Fruit fly (Drosophila melanogaster) whole organism, embryonic: ENCODE results near the gene Rchy1.
A peak's percentile ranks its signal among the peaks of the same experiment; 100 is the strongest.

Experiments used
- Aef1 ChIP-seq: fragments of 200-800 bp; sonication (Bioruptor generic); IDR thresholded peaks from 3 replicates; pipeline ENCODE4 v1.3.6; 2022; ENCODE audit warnings: missing biosample characterization, missing genetic modification characterization
- Asciz ChIP-seq: fragments of 200-800 bp; sonication (Bioruptor generic); optimal IDR thresholded peaks from 2 replicates; lab custom pipeline; 2017; ENCODE audit warnings: missing biosample characterization, mild to moderate bottlenecking, missing genetic modification characterization, missing genetic modification reagents
- CG10462 ChIP-seq: fragments of 200-800 bp; sonication (Bioruptor generic); optimal IDR thresholded peaks from 2 replicates; lab custom pipeline; 2016; ENCODE audit warnings: missing biosample characterization, missing genetic modification characterization
- CG10654 ChIP-seq: fragments of 200-800 bp; sonication (Bioruptor generic); optimal IDR thresholded peaks from 2 replicates; lab custom pipeline; 2016; ENCODE audit warnings: missing biosample characterization, missing genetic modification characterization
- CG11504 ChIP-seq: fragments of 200-800 bp; sonication (Bioruptor generic); optimal IDR thresholded peaks from 3 replicates; lab custom pipeline; 2019; ENCODE audit warnings: missing biosample characterization, mild to moderate bottlenecking, missing genetic modification characterization, moderate library complexity
- CG11560 ChIP-seq: fragments of 200-800 bp; sonication (Bioruptor generic); IDR thresholded peaks from 3 replicates; pipeline ENCODE4 v1.3.6; 2022; ENCODE audit warnings: missing biosample characterization, missing genetic modification characterization
- CG11695 ChIP-seq: fragments of 200-800 bp; sonication (Bioruptor generic); IDR thresholded peaks from 3 replicates; pipeline ENCODE4 v1.3.6; 2022; ENCODE audit warnings: missing biosample characterization, missing genetic modification characterization
- CG12391 ChIP-seq: fragments of 200-800 bp; sonication (Bioruptor generic); optimal IDR thresholded peaks from 3 replicates; lab custom pipeline; 2018; ENCODE audit warnings: missing biosample characterization, mild to moderate bottlenecking, missing genetic modification characterization, moderate library complexity
- CG13894 ChIP-seq: fragments of 200-800 bp; sonication (Bioruptor generic); optimal IDR thresholded peaks from 3 replicates; lab custom pipeline; 2018; ENCODE audit warnings: missing biosample characterization, mild to moderate bottlenecking, missing genetic modification characterization, moderate library complexity
- CG14860 ChIP-seq: fragments of 200-800 bp; sonication (Bioruptor generic); IDR thresholded peaks from 3 replicates; pipeline ENCODE4 v1.3.6; 2022; ENCODE audit warnings: missing biosample characterization, missing genetic modification characterization; ENCODE audit not compliant: partially characterized antibody
- CG14965 ChIP-seq: fragments of 200-800 bp; sonication (Bioruptor generic); optimal IDR thresholded peaks from 2 replicates; lab custom pipeline; 2016; ENCODE audit warnings: missing biosample characterization, missing genetic modification characterization, borderline replicate concordance
- CG17328 ChIP-seq: fragments of 200-800 bp; sonication (Bioruptor generic); IDR thresholded peaks from 2 replicates; pipeline ENCODE4 v1.3.6; 2022; ENCODE audit warnings: missing biosample characterization, missing genetic modification characterization
- CG1832 ChIP-seq: fragments of 200-800 bp; sonication (Bioruptor generic); optimal IDR thresholded peaks from 2 replicates; lab custom pipeline; 2017; ENCODE audit warnings: missing biosample characterization, mild to moderate bottlenecking, missing genetic modification characterization, inconsistent platforms
- CG18619 ChIP-seq: fragments of 200-800 bp; sonication (Bioruptor generic); optimal IDR thresholded peaks from 3 replicates; lab custom pipeline; 2017; ENCODE audit warnings: missing biosample characterization, mild to moderate bottlenecking, missing genetic modification characterization
- CG18764 ChIP-seq: fragments of 200-800 bp; sonication (Bioruptor generic); optimal IDR thresholded peaks from 3 replicates; lab custom pipeline; 2016; ENCODE audit warnings: missing biosample characterization, missing genetic modification characterization
- CG3281 ChIP-seq: fragments of 200-800 bp; sonication (Bioruptor generic); optimal IDR thresholded peaks from 3 replicates; lab custom pipeline; 2017; ENCODE audit warnings: missing biosample characterization, mild to moderate bottlenecking, missing genetic modification characterization
- CG4360 ChIP-seq: fragments of 200-800 bp; sonication (Bioruptor generic); IDR thresholded peaks from 2 replicates; pipeline ENCODE4 v1.3.6; 2022; ENCODE audit warnings: missing biosample characterization, missing genetic modification characterization
- CG4707 ChIP-seq: fragments of 200-800 bp; sonication (Bioruptor generic); optimal IDR thresholded peaks from 2 replicates; lab custom pipeline; 2018; ENCODE audit warnings: missing biosample characterization, mild to moderate bottlenecking, missing genetic modification characterization, moderate library complexity
- CG4854 ChIP-seq: fragments of 200-800 bp; sonication (Bioruptor generic); optimal IDR thresholded peaks from 2 replicates; lab custom pipeline; 2016; ENCODE audit warnings: missing biosample characterization, missing genetic modification characterization, inconsistent platforms
- CG6683 ChIP-seq: fragments of 200-800 bp; sonication (Bioruptor generic); optimal IDR thresholded peaks from 2 replicates; lab custom pipeline; 2017; ENCODE audit warnings: missing biosample characterization, mild to moderate bottlenecking, missing genetic modification characterization, missing genetic modification reagents
- CG7271 ChIP-seq: fragments of 200-800 bp; sonication (Bioruptor generic); optimal IDR thresholded peaks from 2 replicates; lab custom pipeline; 2018; ENCODE audit warnings: missing biosample characterization, mild to moderate bottlenecking, missing genetic modification characterization, moderate library complexity
- CG8944 ChIP-seq: fragments of 200-800 bp; sonication (Bioruptor generic); optimal IDR thresholded peaks from 3 replicates; lab custom pipeline; 2016; ENCODE audit warnings: missing biosample characterization, missing genetic modification characterization
- CG9797 ChIP-seq: fragments of 200-800 bp; sonication (Bioruptor generic); optimal IDR thresholded peaks from 3 replicates; lab custom pipeline; 2018; ENCODE audit warnings: missing biosample characterization, mild to moderate bottlenecking, missing genetic modification characterization
- CG9817 ChIP-seq: fragments of 200-800 bp; sonication (Bioruptor generic); optimal IDR thresholded peaks from 2 replicates; lab custom pipeline; 2018; ENCODE audit warnings: missing biosample characterization, mild to moderate bottlenecking, missing genetic modification characterization, moderate library complexity
- CHES-1-like ChIP-seq: fragments of 200-800 bp; sonication (Bioruptor generic); optimal IDR thresholded peaks from 2 replicates; lab custom pipeline; 2016; ENCODE audit warnings: missing biosample characterization, missing genetic modification characterization
- CTCF ChIP-seq: fragments of 200-800 bp; sonication (Bioruptor generic); optimal IDR thresholded peaks from 2 replicates; lab custom pipeline; 2017; ENCODE audit warnings: missing biosample characterization, mild to moderate bottlenecking, missing genetic modification characterization, moderate library complexity
- Dfd ChIP-seq, 2 experiments: fragments of >200 bp; optimal IDR thresholded peaks; 2 replicates each; lab custom pipeline; 2017; ENCODE audit warnings: missing biosample characterization in 2 of 2, missing genetic modification characterization in 2 of 2
- Drgx ChIP-seq: fragments of 200-800 bp; sonication (Bioruptor generic); IDR thresholded peaks from 2 replicates; pipeline ENCODE4 v1.3.6; 2022; ENCODE audit warnings: missing biosample characterization, missing genetic modification characterization
- Mrtf ChIP-seq: fragments of 200-800 bp; sonication (Bioruptor generic); IDR thresholded peaks from 3 replicates; pipeline ENCODE4 v1.3.6; 2022; ENCODE audit warnings: missing biosample characterization, missing genetic modification characterization
- Opbp ChIP-seq: fragments of 200-800 bp; sonication (Bioruptor generic); IDR thresholded peaks from 3 replicates; pipeline ENCODE4 v1.3.6; 2022; ENCODE audit warnings: missing biosample characterization, missing genetic modification characterization; ENCODE audit not compliant: partially characterized antibody
- Optix ChIP-seq: fragments of 200-800 bp; sonication (Bioruptor generic); IDR thresholded peaks from 3 replicates; pipeline ENCODE4 v1.3.6; 2022; ENCODE audit warnings: missing biosample characterization, missing genetic modification characterization
- Pdp1 ChIP-seq, 2 experiments: fragments of 200-800 bp; sonication (Bioruptor generic); optimal IDR thresholded peaks; 3 replicates each; lab custom pipeline; 2016; ENCODE audit warnings: missing biosample characterization in 2 of 2, missing genetic modification characterization in 2 of 2, mild to moderate bottlenecking in 1 of 2, moderate library complexity in 1 of 2
- Ravus ChIP-seq: fragments of 200-800 bp; sonication (Bioruptor generic); IDR thresholded peaks from 2 replicates; pipeline ENCODE4 v1.3.6; 2022; ENCODE audit warnings: missing biosample characterization, missing genetic modification characterization
- Sox100B ChIP-seq: fragments of 200-800 bp; sonication (Bioruptor generic); optimal IDR thresholded peaks from 3 replicates; lab custom pipeline; 2018; ENCODE audit warnings: missing biosample characterization, mild to moderate bottlenecking, missing genetic modification characterization
- ash1 ChIP-seq: fragments of 200-800 bp; sonication (Bioruptor generic); optimal IDR thresholded peaks from 2 replicates; lab custom pipeline; 2018; ENCODE audit warnings: missing biosample characterization, mild to moderate bottlenecking, missing genetic modification characterization
- ato ChIP-seq: fragments of 200-800 bp; sonication (Bioruptor generic); IDR thresholded peaks from 2 replicates; pipeline ENCODE4 v1.3.6; 2022; ENCODE audit warnings: missing biosample characterization, missing genetic modification characterization; ENCODE audit not compliant: partially characterized antibody
- caup ChIP-seq: fragments of 200-800 bp; sonication (Bioruptor generic); optimal IDR thresholded peaks from 3 replicates; lab custom pipeline; 2017; ENCODE audit warnings: missing biosample characterization, mild to moderate bottlenecking, missing genetic modification characterization, moderate library complexity; ENCODE audit not compliant: severe bottlenecking
- chn ChIP-seq: fragments of 200-800 bp; sonication (Bioruptor generic); optimal IDR thresholded peaks from 2 replicates; lab custom pipeline; 2016; ENCODE audit warnings: missing biosample characterization, missing genetic modification characterization
- eve ChIP-seq, 2 experiments: fragments of >200 bp; optimal IDR thresholded peaks; 2 replicates each; lab custom pipeline; 2017; ENCODE audit warnings: missing biosample characterization in 2 of 2, missing genetic modification characterization in 2 of 2
- grn ChIP-seq: fragments of 200-800 bp; sonication (Bioruptor generic); optimal IDR thresholded peaks from 3 replicates; lab custom pipeline; 2017; ENCODE audit warnings: missing biosample characterization, missing genetic modification characterization
- ind ChIP-seq: fragments of 200-800 bp; sonication (Bioruptor generic); optimal IDR thresholded peaks from 3 replicates; lab custom pipeline; 2016; ENCODE audit warnings: missing biosample characterization, missing genetic modification characterization
- knrl ChIP-seq: fragments of 200-800 bp; sonication (Bioruptor generic); IDR thresholded peaks from 3 replicates; pipeline ENCODE4 v1.3.6; 2022; ENCODE audit warnings: missing biosample characterization, missing genetic modification characterization; ENCODE audit not compliant: partially characterized antibody
- lola ChIP-seq, 3 experiments: fragments of >200 bp in 2 of 3; fragments of 200-800 bp in 1 of 3; sonication (Bioruptor generic) in 1 of 3; optimal IDR thresholded peaks; 2 replicates each; lab custom pipeline; 2017 to 2019; ENCODE audit warnings: missing biosample characterization in 3 of 3, missing genetic modification characterization in 3 of 3, mild to moderate bottlenecking in 1 of 3, moderate library complexity in 1 of 3
- nau ChIP-seq: fragments of 200-800 bp; sonication (Bioruptor generic); optimal IDR thresholded peaks from 3 replicates; lab custom pipeline; 2017; ENCODE audit warnings: missing biosample characterization, mild to moderate bottlenecking, missing genetic modification characterization, missing genetic modification reagents
- peb ChIP-seq: fragments of 200-800 bp; sonication (Bioruptor generic); IDR thresholded peaks from 2 replicates; pipeline ENCODE4 v1.3.6; 2022; ENCODE audit warnings: missing biosample characterization, missing genetic modification characterization
- phol ChIP-seq: fragments of 200-800 bp; sonication (Bioruptor generic); optimal IDR thresholded peaks from 3 replicates; lab custom pipeline; 2018; ENCODE audit warnings: missing biosample characterization, mild to moderate bottlenecking, missing genetic modification characterization, moderate library complexity
- pzg ChIP-seq: fragments of 200-800 bp; sonication (Bioruptor generic); optimal IDR thresholded peaks from 3 replicates; lab custom pipeline; 2018; ENCODE audit warnings: missing biosample characterization, mild to moderate bottlenecking, missing genetic modification characterization, moderate library complexity
- sim ChIP-seq: fragments of 200-800 bp; sonication (Bioruptor generic); IDR thresholded peaks from 2 replicates; pipeline ENCODE4 v1.3.6; 2022; ENCODE audit warnings: missing biosample characterization, missing genetic modification characterization
- slbo ChIP-seq: fragments of 200-800 bp; sonication (Bioruptor generic); IDR thresholded peaks from 2 replicates; pipeline ENCODE4 v1.3.6; 2022; ENCODE audit warnings: missing biosample characterization, missing genetic modification characterization
- ttk ChIP-seq: fragments of 200-800 bp; sonication (Bioruptor generic); IDR thresholded peaks from 2 replicates; pipeline ENCODE4 v2.1.2; 2022; ENCODE audit warnings: missing biosample characterization, missing genetic modification characterization
- zen ChIP-seq: fragments of 200-800 bp; sonication (Bioruptor generic); optimal IDR thresholded peaks from 3 replicates; lab custom pipeline; 2018; ENCODE audit warnings: missing biosample characterization, mild to moderate bottlenecking, missing genetic modification characterization, moderate library complexity

Rchy1 gene

dm6 chr2L:6481310-6481738 is 15.9 kb upstream of the Rchy1 start (continued):
- no peak for TF ChIP-seq CG8944 (GFP tag; lab: Kevin White, UChicago)
- TF ChIP-seq CG4854 (GFP tag; lab: Kevin White, UChicago), result no peak
- no peak for TF ChIP-seq CG14860 (GFP tag; lab: Robert Waterston, UW)
- no peak for TF ChIP-seq Aef1 (GFP tag; lab: Robert Waterston, UW)
- no peak; the same call in 1 of the 2 replicates for TF ChIP-seq ato
- no peak for TF ChIP-seq CG17328 (GFP tag; lab: Robert Waterston, UW)
- TF ChIP-seq CTCF (GFP tag; lab: Kevin White, UChicago), result no peak
- TF ChIP-seq peb (GFP tag; lab: Robert Waterston, UW), result no peak
- no peak for TF ChIP-seq CG4360
- TF ChIP-seq nau (GFP tag; lab: Kevin White, UChicago), result no peak
- TF ChIP-seq phol (tag; lab: Kevin White, UChicago), result no peak
- no peak for TF ChIP-seq CG7271 (tag; lab: Kevin White, UChicago)
- TF ChIP-seq CG13894 (tag; lab: Kevin White, UChicago), result peak; percentile 63
- TF ChIP-seq Dfd (GFP tag; optimal IDR thresholded peaks at IDR 0.05; lab: Kevin White, UChicago), result no peak
- peak in 1 of 2 experiments; percentile 35 for TF ChIP-seq Pdp1 (GFP tag; optimal IDR thresholded peaks at IDR 0.05; lab: Kevin White, UChicago)
- no peak for TF ChIP-seq Optix (GFP tag; lab: Robert Waterston, UW)
- TF ChIP-seq eve (GFP tag; optimal IDR thresholded peaks at IDR 0.05; lab: Kevin White, UChicago), result no peak
- TF ChIP-seq CG11560 (tag; lab: Robert Waterston, UW), result no peak
- TF ChIP-seq CG4707 (GFP tag; lab: Kevin White, UChicago), result no peak
- no peak for TF ChIP-seq CG3281 (GFP tag; lab: Kevin White, UChicago)
- TF ChIP-seq zen (tag; lab: Kevin White, UChicago), result peak; percentile 26
- no peak for TF ChIP-seq ash1
- TF ChIP-seq Sox100B (GFP tag; lab: Kevin White, UChicago), result no peak
- no peak for TF ChIP-seq CG14965
- TF ChIP-seq CG18619 (GFP tag; lab: Kevin White, UChicago), result no peak
- no peak; the same call in 2 of the 3 replicates for TF ChIP-seq knrl (GFP tag; lab: Robert Waterston, UW)
- no peak for TF ChIP-seq caup
- TF ChIP-seq CG18764 (GFP tag; lab: Kevin White, UChicago), result no peak
- TF ChIP-seq CG11695 (GFP tag; lab: Robert Waterston, UW), result peak; percentile 62
- TF ChIP-seq CG6683, result no peak
- TF ChIP-seq Mrtf (GFP tag; lab: Robert Waterston, UW), result no peak
- TF ChIP-seq CG1832 (GFP tag; lab: Kevin White, UChicago), result no peak
- TF ChIP-seq Ravus, result no peak
- no peak for TF ChIP-seq sim (GFP tag; lab: Robert Waterston, UW)
- peak; percentile 34; the same call in 1 of the 2 replicates for TF ChIP-seq Drgx
- no peak for TF ChIP-seq CG10462
- no peak for TF ChIP-seq Asciz
- TF ChIP-seq ind (GFP tag; lab: Kevin White, UChicago), result no peak
- TF ChIP-seq CG10654 (GFP tag; lab: Kevin White, UChicago), result no peak
- no peak for TF ChIP-seq grn (GFP tag; lab: Kevin White, UChicago)
- no peak for TF ChIP-seq CG9817 (tag; lab: Kevin White, UChicago)
- TF ChIP-seq CHES-1-like (GFP tag; lab: Kevin White, UChicago), result no peak
- TF ChIP-seq CG9797 (GFP tag; lab: Kevin White, UChicago), result no peak
- TF ChIP-seq pzg (GFP tag; lab: Kevin White, UChicago), result peak; percentile 65
- TF ChIP-seq chn, result no peak
- no peak for TF ChIP-seq CG12391 (tag; lab: Kevin White, UChicago)
- TF ChIP-seq lola (GFP tag; optimal IDR thresholded peaks at IDR 0.05; lab: Kevin White, UChicago), result no peak
- TF ChIP-seq CG11504 (tag; lab: Kevin White, UChicago), result no peak
- TF ChIP-seq Opbp, result peak; percentile 61; the same call in 2 of the 3 replicates
- peak; percentile 16; the same call in 1 of the 2 replicates for TF ChIP-seq slbo (GFP tag; lab: Robert Waterston, UW)
- no peak for TF ChIP-seq ttk (GFP tag; lab: Robert Waterston, UW)
